Worm (Caenorhabditis elegans) whole organism, L3 larva: ENCODE data around the gene allo-1.

ENCODE experiments used
- ZK546.5 ChIP-seq: sonication (generic microtip); optimal IDR thresholded peaks from 2 replicates; lab custom pipeline; 2017; ENCODE audit warnings: missing biosample characterization, missing genetic modification characterization
- aly-2 ChIP-seq: fragments of 150-350 bp; optimal IDR thresholded peaks from 2 replicates; lab custom pipeline; 2014; ENCODE audit warnings: missing biosample characterization, missing genetic modification characterization
- ama-1 ChIP-seq: fragments of 150-350 bp; optimal IDR thresholded peaks from 2 replicates; lab custom pipeline; 2018
- ceh-28 ChIP-seq: fragments of 150-350 bp; optimal IDR thresholded peaks from 2 replicates; lab custom pipeline; 2014; ENCODE audit warnings: missing biosample characterization, missing genetic modification reagents, missing genetic modification characterization
- ceh-82 ChIP-seq: fragments of 150-350 bp; optimal IDR thresholded peaks from 2 replicates; lab custom pipeline; 2014; ENCODE audit warnings: missing biosample characterization, missing genetic modification characterization
- ceh-9 ChIP-seq: sonication (generic microtip); optimal IDR thresholded peaks from 2 replicates; lab custom pipeline; 2018; ENCODE audit warnings: missing biosample characterization, missing genetic modification characterization
- egl-27 ChIP-seq: sonication (generic microtip); optimal IDR thresholded peaks from 4 replicates; lab custom pipeline; 2017; ENCODE audit warnings: missing biosample characterization, missing genetic modification reagents, missing genetic modification characterization
- egl-5 ChIP-seq: fragments of 150-350 bp; optimal IDR thresholded peaks from 2 replicates; lab custom pipeline; 2017; ENCODE audit warnings: missing biosample characterization, missing genetic modification reagents, missing genetic modification characterization, inconsistent platforms
- elt-1 ChIP-seq: fragments of 150-350 bp; optimal IDR thresholded peaks from 2 replicates; lab custom pipeline; 2014; ENCODE audit warnings: missing biosample characterization, missing genetic modification characterization
- elt-2 ChIP-seq: sonication (generic microtip); optimal IDR thresholded peaks from 2 replicates; lab custom pipeline; 2016; ENCODE audit warnings: missing genetic modification reagents, mild to moderate bottlenecking, missing genetic modification characterization, missing compliant biosample characterization
- elt-3 ChIP-seq, 3 experiments: fragments of 150-350 bp in 1 of 3; sonication (generic microtip) in 2 of 3; optimal IDR thresholded peaks; 2 replicates in 2 of 3; 4 replicates in 1 of 3; lab custom pipeline; 2014 to 2017; ENCODE audit warnings: missing biosample characterization in 3 of 3, missing genetic modification characterization in 3 of 3
- eor-1 ChIP-seq, 2 experiments: fragments of 150-350 bp; optimal IDR thresholded peaks; 2 replicates each; lab custom pipeline; 2014 to 2018; ENCODE audit warnings: missing biosample characterization in 2 of 2, missing genetic modification characterization in 2 of 2
- fkh-10 ChIP-seq: sonication (generic microtip); optimal IDR thresholded peaks from 2 replicates; lab custom pipeline; 2017; ENCODE audit warnings: missing biosample characterization, missing genetic modification reagents, missing genetic modification characterization
- fos-1 ChIP-seq: fragments of 150-350 bp; optimal IDR thresholded peaks from 2 replicates; lab custom pipeline; 2014; ENCODE audit warnings: missing biosample characterization, missing genetic modification characterization
- hmg-11 ChIP-seq: sonication (generic microtip); optimal IDR thresholded peaks from 2 replicates; lab custom pipeline; 2016; ENCODE audit warnings: missing genetic modification characterization, missing compliant biosample characterization
- jun-1 ChIP-seq: fragments of 150-350 bp; optimal IDR thresholded peaks from 2 replicates; lab custom pipeline; 2014; ENCODE audit warnings: missing biosample characterization, missing genetic modification reagents, missing genetic modification characterization
- lin-15B ChIP-seq: fragments of 150-350 bp; optimal IDR thresholded peaks from 2 replicates; lab custom pipeline; 2014; ENCODE audit warnings: missing biosample characterization, missing genetic modification characterization
- lin-39 ChIP-seq: fragments of 150-350 bp; optimal IDR thresholded peaks from 2 replicates; lab custom pipeline; 2018; ENCODE audit warnings: missing biosample characterization, missing genetic modification reagents, missing genetic modification characterization
- lsy-12 ChIP-seq: sonication (generic microtip); optimal IDR thresholded peaks from 2 replicates; lab custom pipeline; 2016; ENCODE audit warnings: mild to moderate bottlenecking, missing genetic modification characterization, missing compliant biosample characterization
- mml-1 ChIP-seq: fragments of 150-350 bp; sonication (generic microtip); optimal IDR thresholded peaks from 3 replicates; lab custom pipeline; 2014; ENCODE audit warnings: missing biosample characterization, missing genetic modification characterization
- nfya-1 ChIP-seq: sonication (generic microtip); optimal IDR thresholded peaks from 2 replicates; lab custom pipeline; 2017; ENCODE audit warnings: missing genetic modification characterization, mild to moderate bottlenecking, missing compliant biosample characterization, antibody characterized with exemption, moderate library complexity; ENCODE audit not compliant: insufficient read depth
- nhr-11 ChIP-seq: fragments of 150-350 bp; optimal IDR thresholded peaks from 2 replicates; lab custom pipeline; 2014; ENCODE audit warnings: missing biosample characterization, missing genetic modification characterization
- nhr-23 ChIP-seq: fragments of 150-350 bp; optimal IDR thresholded peaks from 2 replicates; lab custom pipeline; 2014; ENCODE audit warnings: missing biosample characterization, missing genetic modification reagents, missing genetic modification characterization
- nhr-237 ChIP-seq: fragments of 150-350 bp; optimal IDR thresholded peaks from 2 replicates; lab custom pipeline; 2014; ENCODE audit warnings: missing biosample characterization, missing genetic modification characterization
- nhr-25 ChIP-seq: sonication (generic microtip); optimal IDR thresholded peaks from 2 replicates; lab custom pipeline; 2017; ENCODE audit warnings: missing biosample characterization, missing genetic modification characterization
- nhr-67 ChIP-seq: fragments of 150-350 bp; optimal IDR thresholded peaks from 2 replicates; lab custom pipeline; 2014; ENCODE audit warnings: missing biosample characterization, missing genetic modification characterization
- nhr-76 ChIP-seq: fragments of 150-350 bp; sonication (generic microtip); optimal IDR thresholded peaks from 5 replicates; lab custom pipeline; 2014; ENCODE audit warnings: missing biosample characterization, missing genetic modification characterization
- pha-4 ChIP-seq: fragments of 150-350 bp; optimal IDR thresholded peaks from 2 replicates; lab custom pipeline; 2014; ENCODE audit warnings: missing biosample characterization, missing genetic modification reagents, missing genetic modification characterization
- pqm-1 ChIP-seq: fragments of 150-350 bp; optimal IDR thresholded peaks from 2 replicates; lab custom pipeline; 2017; ENCODE audit warnings: missing biosample characterization, missing genetic modification characterization, inconsistent platforms
- sea-2 ChIP-seq: fragments of 150-350 bp; sonication (generic microtip); optimal IDR thresholded peaks from 4 replicates; lab custom pipeline; 2014; ENCODE audit warnings: missing biosample characterization, missing genetic modification reagents, missing genetic modification characterization
- skn-1 ChIP-seq: fragments of 150-350 bp; optimal IDR thresholded peaks from 2 replicates; lab custom pipeline; 2014; ENCODE audit warnings: missing biosample characterization, missing genetic modification characterization
- snpc-4 ChIP-seq: fragments of 150-350 bp; optimal IDR thresholded peaks from 2 replicates; lab custom pipeline; 2014; ENCODE audit warnings: missing biosample characterization, missing genetic modification characterization
- tbx-2 ChIP-seq: sonication (generic microtip); optimal IDR thresholded peaks from 2 replicates; lab custom pipeline; 2016; ENCODE audit warnings: mild to moderate bottlenecking, missing genetic modification characterization, missing compliant biosample characterization
- unc-62 ChIP-seq: fragments of 150-350 bp; sonication (generic microtip); optimal IDR thresholded peaks from 4 replicates; lab custom pipeline; 2014; ENCODE audit warnings: missing biosample characterization, missing genetic modification reagents, missing genetic modification characterization
- zag-1 ChIP-seq: fragments of 150-350 bp; optimal IDR thresholded peaks from 2 replicates; lab custom pipeline; 2014; ENCODE audit warnings: missing biosample characterization, missing genetic modification characterization
- ztf-4 ChIP-seq: fragments of 150-350 bp; optimal IDR thresholded peaks from 2 replicates; lab custom pipeline; 2014; ENCODE audit warnings: missing biosample characterization, missing genetic modification characterization

Gene allo-1

ce11 chrIV:10697022-10697979 is at the start of gene allo-1:
TSS of gene allo-1 (minus strand) at chrIV:10697072.
- TF ChIP-seq fos-1 (tag; lab: Kevin White, UChicago) (no peak), skn-1 (peak; percentile 1), egl-27 (tag; lab: Kevin White, UChicago) (no peak), ceh-9 (no peak), nfya-1 (peak; percentile 36), sea-2 (GFP tag; lab: Kevin White, UChicago) (no peak), pqm-1 (tag; lab: Kevin White, UChicago) (peak; percentile 15), hmg-11 (tag; lab: Kevin White, UChicago) (peak; percentile 45), ceh-28 (tag; lab: Kevin White, UChicago) (peak; percentile 33), ama-1 (lab: Kevin White, UChicago) (peak; percentile 8), elt-3 (tag; optimal IDR thresholded peaks at IDR 0.05; lab: Kevin White, UChicago) (no peak), nhr-237 (tag; lab: Kevin White, UChicago) (no peak), ZK546.5 (tag; lab: Kevin White, UChicago) (no peak), lin-15B (tag; lab: Kevin White, UChicago) (peak; percentile 23), egl-5 (tag; lab: Kevin White, UChicago) (peak; percentile 58), tbx-2 (no peak), snpc-4 (tag; lab: Kevin White, UChicago) (peak; percentile 67), lin-39 (tag; lab: Kevin White, UChicago) (peak; percentile 40), unc-62 (GFP tag; lab: Kevin White, UChicago) (no peak), nhr-25 (tag; lab: Kevin White, UChicago) (peak; percentile 86), pha-4 (tag; lab: Kevin White, UChicago) (peak; percentile 67), nhr-23 (tag; lab: Kevin White, UChicago) (peak; percentile 72), nhr-76 (tag; lab: Kevin White, UChicago) (no peak), elt-2 (tag; lab: Kevin White, UChicago) (peak; percentile 47), ceh-82 (tag; lab: Kevin White, UChicago) (no peak), aly-2 (tag; lab: Kevin White, UChicago) (no peak), jun-1 (peak; percentile 72), mml-1 (no peak), ztf-4 (tag; lab: Kevin White, UChicago) (no peak), lsy-12 (tag; lab: Kevin White, UChicago) (no peak)

ce11 chrIV:10745332-10745731 is 48.5 kb upstream of the allo-1 start:
- no peak for TF ChIP-seq fkh-10 (GFP tag; lab: Kevin White, UChicago)
- TF ChIP-seq nhr-67 (tag; lab: Kevin White, UChicago) = no peak
- TF ChIP-seq nhr-237 (tag; lab: Kevin White, UChicago) = no peak
- TF ChIP-seq nhr-76 (tag; lab: Kevin White, UChicago) = no peak
- TF ChIP-seq zag-1 (tag; lab: Kevin White, UChicago) = no peak
- no peak for TF ChIP-seq lsy-12 (tag; lab: Kevin White, UChicago)
- TF ChIP-seq ceh-9 = no peak

ce11 chrIV:10744475-10744874 is 47.6 kb upstream of the allo-1 start, which contains the start of gene T25B9.3:
TSS of gene T25B9.3 (plus strand) at chrIV:10744775.
- TF ChIP-seq nhr-23 (tag; lab: Kevin White, UChicago) = no peak
- no peak for TF ChIP-seq lin-15B (tag; lab: Kevin White, UChicago)
- no peak for TF ChIP-seq skn-1
- TF ChIP-seq nhr-25 (tag; lab: Kevin White, UChicago) = no peak
- TF ChIP-seq snpc-4 (tag; lab: Kevin White, UChicago) = no peak
- TF ChIP-seq egl-27 (tag; lab: Kevin White, UChicago) = no peak
- TF ChIP-seq ama-1 (lab: Kevin White, UChicago) = no peak
- no peak for TF ChIP-seq eor-1 (tag; optimal IDR thresholded peaks at IDR 0.05; lab: Kevin White, UChicago)
- TF ChIP-seq elt-1 (tag; lab: Kevin White, UChicago) = no peak
- TF ChIP-seq nhr-11 (tag; lab: Kevin White, UChicago) = no peak
